Worm (Caenorhabditis elegans) whole organism, L4 larva: ENCODE measurements around the gene ftr-1.

Experiments
- lin-1 ChIP-seq: fragments of 200-800 bp; sonication (Bioruptor generic); IDR thresholded peaks from 2 replicates; pipeline ENCODE4 v1.3.6; 2022; ENCODE audit warnings: missing genetic modification reagents, missing genetic modification characterization, missing compliant biosample characterization
- nhr-237 ChIP-seq: sonication (generic microtip); optimal IDR thresholded peaks from 2 replicates; lab custom pipeline; 2017; ENCODE audit warnings: missing biosample characterization, missing genetic modification characterization
- nhr-6 ChIP-seq: fragments of 150-350 bp; optimal IDR thresholded peaks from 2 replicates; lab custom pipeline; 2014; ENCODE audit warnings: missing biosample characterization, missing genetic modification characterization
- nhr-77 ChIP-seq: fragments of 150-350 bp; optimal IDR thresholded peaks from 2 replicates; lab custom pipeline; 2014; ENCODE audit warnings: missing biosample characterization, missing genetic modification characterization
- pha-4 ChIP-seq, 2 experiments: fragments of 150-350 bp in 1 of 2; fragments of 200-800 bp in 1 of 2; sonication (Bioruptor generic) in 1 of 2; IDR thresholded peaks in 1 of 2; optimal IDR thresholded peaks in 1 of 2; 2 replicates each; pipeline versions ENCODE4 v1.3.6 to Lab custom; 2014 to 2022; ENCODE audit warnings: missing genetic modification characterization in 2 of 2, missing genetic modification reagents in 2 of 2, missing biosample characterization in 1 of 2, missing compliant biosample characterization in 1 of 2
- unc-130 ChIP-seq: sonication (generic microtip); optimal IDR thresholded peaks from 2 replicates; lab custom pipeline; 2016; ENCODE audit warnings: missing genetic modification reagents, missing genetic modification characterization, missing compliant biosample characterization
- ztf-11 ChIP-seq: fragments of 150-350 bp; optimal IDR thresholded peaks from 2 replicates; lab custom pipeline; 2014; ENCODE audit warnings: missing biosample characterization, missing genetic modification characterization

- TF ChIP-seq pha-4 (GFP tag; IDR thresholded peaks at IDR 0.05; lab: Robert Waterston, UW) = no peak
- TF ChIP-seq pha-4 (tag; optimal IDR thresholded peaks at IDR 0.05; lab: Kevin White, UChicago) = no peak
- TF ChIP-seq unc-130 (GFP tag; lab: Kevin White, UChicago) = no peak
- TF ChIP-seq nhr-237 (tag; lab: Kevin White, UChicago) = no peak
- TF ChIP-seq nhr-6 = no peak
- TF ChIP-seq lin-1 (GFP tag; lab: Robert Waterston, UW) = no peak
- TF ChIP-seq ztf-11 (tag; lab: Kevin White, UChicago) = no peak
- TF ChIP-seq nhr-77 = no peak
Observed at ce11 chrV:20151855-20152254, 44.9 kb upstream of the ftr-1 start.
